Worm (Caenorhabditis elegans) whole organism, L1 larva: ENCODE measurements around the gene acs-10.
A peak's percentile ranks its signal among the peaks of the same experiment; 100 is the strongest.

Source experiments
- jun-1 ChIP-seq: fragments of 150-350 bp; optimal IDR thresholded peaks from 2 replicates; lab custom pipeline; 2014; ENCODE audit warnings: missing biosample characterization, missing genetic modification reagents, missing genetic modification characterization
- lin-13 ChIP-seq: fragments of 150-350 bp; optimal IDR thresholded peaks from 2 replicates; lab custom pipeline; 2014; ENCODE audit warnings: missing biosample characterization, missing genetic modification reagents, missing genetic modification characterization
- nhr-237 ChIP-seq: fragments of 150-350 bp; optimal IDR thresholded peaks from 2 replicates; lab custom pipeline; 2014; ENCODE audit warnings: missing biosample characterization, missing genetic modification characterization
- skn-1 ChIP-seq: fragments of 150-350 bp; optimal IDR thresholded peaks from 2 replicates; lab custom pipeline; 2014; ENCODE audit warnings: missing biosample characterization, missing genetic modification characterization
- snpc-4 ChIP-seq: fragments of 150-350 bp; optimal IDR thresholded peaks from 2 replicates; lab custom pipeline; 2014; ENCODE audit warnings: missing biosample characterization, missing genetic modification characterization
- snu-23 ChIP-seq: sonication (generic microtip); optimal IDR thresholded peaks from 2 replicates; lab custom pipeline; 2016; ENCODE audit warnings: missing genetic modification characterization, missing compliant biosample characterization
- vab-15 ChIP-seq: sonication (generic microtip); optimal IDR thresholded peaks from 2 replicates; lab custom pipeline; 2017; ENCODE audit warnings: missing genotype, mild to moderate bottlenecking, missing genetic modification characterization, missing compliant biosample characterization
- ztf-11 ChIP-seq, 2 experiments: sonication (generic microtip); optimal IDR thresholded peaks; 2 replicates each; lab custom pipeline; 2016 to 2017; ENCODE audit warnings: missing genetic modification characterization in 2 of 2, missing biosample characterization in 1 of 2, missing compliant biosample characterization in 1 of 2
- ztf-4 ChIP-seq: fragments of 150-350 bp; optimal IDR thresholded peaks from 2 replicates; lab custom pipeline; 2014; ENCODE audit warnings: missing biosample characterization, missing genetic modification characterization

DNA sequence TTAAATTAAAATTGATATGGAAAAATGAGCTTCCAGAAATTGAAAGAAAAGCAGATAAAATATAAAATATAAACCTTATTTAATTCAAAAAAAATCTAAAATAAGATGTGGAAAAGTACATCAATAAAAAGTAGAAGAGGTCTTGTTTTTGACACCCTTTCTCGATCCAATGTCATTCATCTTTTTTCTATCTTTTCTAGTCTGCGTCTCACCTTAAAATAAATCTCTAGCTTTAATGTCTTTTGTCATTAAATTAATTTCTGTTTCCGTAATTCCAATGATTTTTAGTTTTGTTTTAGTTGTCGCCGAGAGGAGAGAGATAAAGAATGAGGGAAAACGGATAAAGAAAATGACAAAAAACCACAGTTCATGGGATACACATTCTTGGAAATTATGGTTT, 2.8 kb downstream of the acs-10 start:
- TF ChIP-seq lin-13 (GFP tag; lab: Kevin White, UChicago) (no peak), snu-23 (peak; percentile 27), vab-15 (tag; lab: Kevin White, UChicago) (no peak), ztf-4 (tag; lab: Kevin White, UChicago) (no peak), skn-1 (tag; lab: Kevin White, UChicago) (no peak), snpc-4 (no peak), ztf-11 (tag; optimal IDR thresholded peaks at IDR 0.05; lab: Kevin White, UChicago) (no peak), jun-1 (tag; lab: Kevin White, UChicago) (no peak), nhr-237 (tag; lab: Kevin White, UChicago) (no peak)
